Worm (Caenorhabditis elegans) whole organism, L3 larva: Measurements from ENCODE around the gene nhr-68.
A peak's percentile ranks its signal among the peaks of the same experiment; 100 is the strongest.

Experiments used
- egl-5 ChIP-seq: fragments of 150-350 bp; optimal IDR thresholded peaks from 2 replicates; lab custom pipeline; 2017; ENCODE audit warnings: missing biosample characterization, missing genetic modification reagents, missing genetic modification characterization, inconsistent platforms
- elt-1 ChIP-seq: fragments of 150-350 bp; optimal IDR thresholded peaks from 2 replicates; lab custom pipeline; 2014; ENCODE audit warnings: missing biosample characterization, missing genetic modification characterization
- elt-3 ChIP-seq, 3 experiments: fragments of 150-350 bp in 1 of 3; sonication (generic microtip) in 2 of 3; optimal IDR thresholded peaks; 2 replicates in 2 of 3; 4 replicates in 1 of 3; lab custom pipeline; 2014 to 2017; ENCODE audit warnings: missing biosample characterization in 3 of 3, missing genetic modification characterization in 3 of 3
- fkh-10 ChIP-seq: sonication (generic microtip); optimal IDR thresholded peaks from 2 replicates; lab custom pipeline; 2017; ENCODE audit warnings: missing biosample characterization, missing genetic modification reagents, missing genetic modification characterization
- fkh-2 ChIP-seq: fragments of 150-350 bp; optimal IDR thresholded peaks from 2 replicates; lab custom pipeline; 2014; ENCODE audit warnings: missing biosample characterization, missing genetic modification reagents, missing genetic modification characterization
- lin-15B ChIP-seq: fragments of 150-350 bp; optimal IDR thresholded peaks from 2 replicates; lab custom pipeline; 2014; ENCODE audit warnings: missing biosample characterization, missing genetic modification characterization
- lin-39 ChIP-seq: fragments of 150-350 bp; optimal IDR thresholded peaks from 2 replicates; lab custom pipeline; 2018; ENCODE audit warnings: missing biosample characterization, missing genetic modification reagents, missing genetic modification characterization
- nhr-25 ChIP-seq: sonication (generic microtip); optimal IDR thresholded peaks from 2 replicates; lab custom pipeline; 2017; ENCODE audit warnings: missing biosample characterization, missing genetic modification characterization
- nhr-76 ChIP-seq: fragments of 150-350 bp; sonication (generic microtip); optimal IDR thresholded peaks from 5 replicates; lab custom pipeline; 2014; ENCODE audit warnings: missing biosample characterization, missing genetic modification characterization
- nhr-77 ChIP-seq: fragments of 150-350 bp; optimal IDR thresholded peaks from 2 replicates; lab custom pipeline; 2014; ENCODE audit warnings: missing biosample characterization, missing genetic modification characterization
- sea-2 ChIP-seq: fragments of 150-350 bp; sonication (generic microtip); optimal IDR thresholded peaks from 4 replicates; lab custom pipeline; 2014; ENCODE audit warnings: missing biosample characterization, missing genetic modification reagents, missing genetic modification characterization
- unc-39 ChIP-seq: sonication (generic microtip); optimal IDR thresholded peaks from 4 replicates; lab custom pipeline; 2017; ENCODE audit warnings: missing biosample characterization, missing genetic modification characterization
- zag-1 ChIP-seq: fragments of 150-350 bp; optimal IDR thresholded peaks from 2 replicates; lab custom pipeline; 2014; ENCODE audit warnings: missing biosample characterization, missing genetic modification characterization
- ztf-11 ChIP-seq: fragments of 150-350 bp; optimal IDR thresholded peaks from 2 replicates; lab custom pipeline; 2014; ENCODE audit warnings: missing biosample characterization, missing genetic modification characterization

nhr-68 gene

ce11 chrV:11620081-11620480 is 46.8 kb downstream of the nhr-68 start:
- TF ChIP-seq sea-2 (no peak), elt-1 (tag; lab: Kevin White, UChicago) (peak; percentile 14), egl-5 (tag; lab: Kevin White, UChicago) (peak; percentile 65)
- TF ChIP-seq, all 47 proteins: peak for 2

ce11 chrV:11621276-11621675 is 48.0 kb downstream of the nhr-68 start:
- TF ChIP-seq nhr-76 = no peak
- peak; percentile 25 for TF ChIP-seq lin-39 (tag; lab: Kevin White, UChicago)
- no peak for TF ChIP-seq fkh-10 (GFP tag; lab: Kevin White, UChicago)

DNA sequence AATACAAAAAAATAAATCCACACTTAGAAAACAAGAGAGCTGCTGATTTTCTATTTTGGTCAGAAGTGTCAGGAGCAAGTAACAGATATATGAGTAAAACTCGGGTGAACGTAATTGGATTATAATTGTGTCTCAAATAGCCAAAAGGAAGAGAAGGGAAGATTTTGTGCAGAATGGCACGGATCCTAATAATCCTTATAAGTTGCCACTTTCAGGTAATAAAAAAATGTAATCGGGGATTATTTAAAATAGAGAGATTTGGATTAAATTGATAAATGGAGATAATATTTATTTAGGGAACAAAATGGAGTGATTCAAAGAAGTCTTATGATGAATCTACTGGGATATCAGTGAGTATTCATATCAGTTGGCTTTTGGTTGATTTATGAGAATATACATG is 51.7 kb downstream of the nhr-68 start:
- TF ChIP-seq zag-1 (tag; lab: Kevin White, UChicago) = no peak
- TF ChIP-seq elt-3 (tag; optimal IDR thresholded peaks at IDR 0.05; lab: Kevin White, UChicago) = no peak
- TF ChIP-seq ztf-11 (tag; lab: Kevin White, UChicago) = no peak
- TF ChIP-seq lin-15B (tag; lab: Kevin White, UChicago) = no peak
- no peak for TF ChIP-seq nhr-25 (tag; lab: Kevin White, UChicago)
- no peak for TF ChIP-seq nhr-77
- TF ChIP-seq unc-39 = no peak
- no peak for TF ChIP-seq fkh-2 (tag; lab: Kevin White, UChicago)
